Worm (Caenorhabditis elegans): ENCODE results near the gene ttn-1.

The ttn-1 gene

ce11 chrV:6244631-6245030 is 42.2 kb upstream of the ttn-1 start:
- TF ChIP-seq ceh-28 (tag; optimal IDR thresholded peaks at IDR 0.05), result no peak
- peak; percentile 10 for TF ChIP-seq pha-4 (tag; optimal IDR thresholded peaks at IDR 0.05)
- TF ChIP-seq zag-1 (tag; optimal IDR thresholded peaks at IDR 0.05), result no peak
- TF ChIP-seq elt-2 (tag; optimal IDR thresholded peaks at IDR 0.05), result no peak
- no peak for TF ChIP-seq aly-2 (tag; optimal IDR thresholded peaks at IDR 0.05)
- no peak for TF ChIP-seq egl-27 (tag; optimal IDR thresholded peaks at IDR 0.05)
- TF ChIP-seq nfya-1 (tag; optimal IDR thresholded peaks at IDR 0.05; ENCODE audit: insufficient read depth), result peak; percentile 30
- peak; percentile 4 for TF ChIP-seq egl-5 (tag; optimal IDR thresholded peaks at IDR 0.05)
- no peak for TF ChIP-seq snpc-4 (tag; optimal IDR thresholded peaks at IDR 0.05)
- no peak for TF ChIP-seq tbx-2 (tag; optimal IDR thresholded peaks at IDR 0.05)
- no peak for TF ChIP-seq mdl-1 (tag; optimal IDR thresholded peaks at IDR 0.05)
- TF ChIP-seq nhr-237 (tag; optimal IDR thresholded peaks at IDR 0.05), result no peak
- no peak for TF ChIP-seq eor-1 (tag; optimal IDR thresholded peaks at IDR 0.05)
- TF ChIP-seq nhr-76 (tag; optimal IDR thresholded peaks at IDR 0.05), result no peak
- no peak for TF ChIP-seq R02D3.7 (tag; optimal IDR thresholded peaks at IDR 0.05)
- no peak for TF ChIP-seq nhr-12 (tag; optimal IDR thresholded peaks at IDR 0.05)
- TF ChIP-seq fkh-10 (GFP tag; optimal IDR thresholded peaks at IDR 0.05), result no peak
- TF ChIP-seq lin-15B (tag; optimal IDR thresholded peaks at IDR 0.05), result no peak
- TF ChIP-seq pqm-1 (tag; optimal IDR thresholded peaks at IDR 0.05), result peak; percentile 29
- TF ChIP-seq hmg-11 (tag; optimal IDR thresholded peaks at IDR 0.05), result peak; percentile 48
- no peak for TF ChIP-seq ceh-9 (tag; optimal IDR thresholded peaks at IDR 0.05)
- no peak for TF ChIP-seq fos-1 (tag; optimal IDR thresholded peaks at IDR 0.05)
- TF ChIP-seq fkh-2 (tag; optimal IDR thresholded peaks at IDR 0.05), result no peak
- TF ChIP-seq lsy-12 (tag; optimal IDR thresholded peaks at IDR 0.05), result no peak
- TF ChIP-seq nhr-23 (tag; optimal IDR thresholded peaks at IDR 0.05), result no peak
- TF ChIP-seq skn-1 (tag; optimal IDR thresholded peaks at IDR 0.05), result no peak
- peak; percentile 85 for TF ChIP-seq nhr-11 (tag; optimal IDR thresholded peaks at IDR 0.05)
- no peak for TF ChIP-seq mml-1 (tag; optimal IDR thresholded peaks at IDR 0.05)
- no peak for TF ChIP-seq nhr-67 (tag; optimal IDR thresholded peaks at IDR 0.05)
- no peak for TF ChIP-seq unc-39 (tag; optimal IDR thresholded peaks at IDR 0.05)
- no peak for TF ChIP-seq ceh-16 (tag; optimal IDR thresholded peaks at IDR 0.05)
- no peak for TF ChIP-seq unc-62 (GFP tag; optimal IDR thresholded peaks at IDR 0.05)
- no peak for TF ChIP-seq nhr-25 (tag; optimal IDR thresholded peaks at IDR 0.05)
- TF ChIP-seq ama-1 (optimal IDR thresholded peaks at IDR 0.05), result no peak

- TF ChIP-seq elt-3 (tag; optimal IDR thresholded peaks at IDR 0.05), result peak in 1 of 3 experiments; percentile 47
- no peak for TF ChIP-seq ceh-9 (tag; optimal IDR thresholded peaks at IDR 0.05)
- no peak for TF ChIP-seq zag-1 (tag; optimal IDR thresholded peaks at IDR 0.05)
- no peak for TF ChIP-seq nhr-76 (tag; optimal IDR thresholded peaks at IDR 0.05)
- no peak for TF ChIP-seq nhr-25 (tag; optimal IDR thresholded peaks at IDR 0.05)
- TF ChIP-seq nhr-12 (tag; optimal IDR thresholded peaks at IDR 0.05), result no peak
- no peak for TF ChIP-seq ceh-16 (tag; optimal IDR thresholded peaks at IDR 0.05)
- no peak for TF ChIP-seq pha-4 (tag; optimal IDR thresholded peaks at IDR 0.05)
- peak; percentile 75 for TF ChIP-seq pqm-1 (tag; optimal IDR thresholded peaks at IDR 0.05)
- TF ChIP-seq lin-15B (tag; optimal IDR thresholded peaks at IDR 0.05), result no peak
- no peak for TF ChIP-seq ZK546.5 (tag; optimal IDR thresholded peaks at IDR 0.05)
- no peak for TF ChIP-seq tbx-2 (tag; optimal IDR thresholded peaks at IDR 0.05)
- peak; percentile 50 for TF ChIP-seq jun-1 (tag; optimal IDR thresholded peaks at IDR 0.05)
- no peak for TF ChIP-seq lsy-12 (tag; optimal IDR thresholded peaks at IDR 0.05)
- no peak for TF ChIP-seq fos-1 (tag; optimal IDR thresholded peaks at IDR 0.05)
- TF ChIP-seq nhr-43 (tag; optimal IDR thresholded peaks at IDR 0.05; ENCODE audit: poor library complexity, severe bottlenecking), result peak; percentile 70
- no peak for TF ChIP-seq unc-39 (tag; optimal IDR thresholded peaks at IDR 0.05)
- peak; percentile 25 for TF ChIP-seq nfya-1 (tag; optimal IDR thresholded peaks at IDR 0.05; ENCODE audit: insufficient read depth)
- no peak for TF ChIP-seq nhr-23 (tag; optimal IDR thresholded peaks at IDR 0.05)
- no peak for TF ChIP-seq nhr-28 (tag; optimal IDR thresholded peaks at IDR 0.05)
- TF ChIP-seq nhr-11 (tag; optimal IDR thresholded peaks at IDR 0.05), result no peak
- TF ChIP-seq skn-1 (tag; optimal IDR thresholded peaks at IDR 0.05), result no peak
- no peak for TF ChIP-seq ztf-11 (tag; optimal IDR thresholded peaks at IDR 0.05)
- no peak for TF ChIP-seq snpc-4 (tag; optimal IDR thresholded peaks at IDR 0.05)
- TF ChIP-seq elt-2 (tag; optimal IDR thresholded peaks at IDR 0.05), result peak; percentile 91
- TF ChIP-seq nhr-237 (tag; optimal IDR thresholded peaks at IDR 0.05), result no peak
- TF ChIP-seq ztf-4 (tag; optimal IDR thresholded peaks at IDR 0.05), result no peak
Observed at ce11 chrV:6243260-6243659, 40.8 kb upstream of the ttn-1 start.

Measured in whole organism, L3 larva.